Worm (Caenorhabditis elegans) whole organism, mixed stage, embryonic: ENCODE data around the gene ceh-79.

Source experiments
- M03D4.4 ChIP-seq: sonication (generic microtip); optimal IDR thresholded peaks from 2 replicates; lab custom pipeline; 2017; ENCODE audit warnings: mild to moderate bottlenecking, missing genetic modification characterization, missing compliant biosample characterization
- bed-3 ChIP-seq: fragments of 200-800 bp; sonication (Bioruptor generic); optimal IDR thresholded peaks from 3 replicates; lab custom pipeline; 2018; ENCODE audit warnings: mild to moderate bottlenecking, missing genetic modification characterization, moderate library complexity, missing compliant biosample characterization
- blmp-1 ChIP-seq: fragments of 150-350 bp; optimal IDR thresholded peaks from 2 replicates; lab custom pipeline; 2014; ENCODE audit warnings: missing biosample characterization, missing genetic modification characterization
- ceh-43 ChIP-seq: fragments of 200-800 bp; sonication (Bioruptor generic); optimal IDR thresholded peaks from 2 replicates; lab custom pipeline; 2018; ENCODE audit warnings: mild to moderate bottlenecking, missing genetic modification characterization, moderate library complexity, missing compliant biosample characterization
- ceh-83 ChIP-seq: fragments of 200-800 bp; sonication (Bioruptor generic); optimal IDR thresholded peaks from 2 replicates; lab custom pipeline; 2018; ENCODE audit warnings: mild to moderate bottlenecking, missing genetic modification characterization, missing compliant biosample characterization
- ces-1 ChIP-seq: fragments of 150-350 bp; optimal IDR thresholded peaks from 2 replicates; lab custom pipeline; 2014; ENCODE audit warnings: missing biosample characterization, missing genetic modification reagents, missing genetic modification characterization
- cnd-1 ChIP-seq: fragments of 200-800 bp; sonication (Bioruptor generic); optimal IDR thresholded peaks from 2 replicates; lab custom pipeline; 2018; ENCODE audit warnings: mild to moderate bottlenecking, missing genetic modification characterization, missing compliant biosample characterization
- drap-1 ChIP-seq: fragments of 200-800 bp; sonication (Bioruptor generic); optimal IDR thresholded peaks from 3 replicates; lab custom pipeline; 2018; ENCODE audit warnings: mild to moderate bottlenecking, missing genetic modification characterization, missing compliant biosample characterization
- elt-3 ChIP-seq: fragments of 150-350 bp; optimal IDR thresholded peaks from 2 replicates; lab custom pipeline; 2014; ENCODE audit warnings: missing biosample characterization, missing genetic modification characterization
- flh-1 ChIP-seq: fragments of 200-800 bp; sonication (Bioruptor generic); optimal IDR thresholded peaks from 2 replicates; lab custom pipeline; 2018; ENCODE audit warnings: mild to moderate bottlenecking, missing genetic modification characterization, moderate library complexity, missing compliant biosample characterization
- ham-2 ChIP-seq: fragments of 200-800 bp; sonication (Bioruptor generic); optimal IDR thresholded peaks from 2 replicates; lab custom pipeline; 2018; ENCODE audit warnings: mild to moderate bottlenecking, missing genetic modification characterization, missing compliant biosample characterization
- hlh-1 ChIP-seq: fragments of 150-350 bp; optimal IDR thresholded peaks from 2 replicates; lab custom pipeline; 2014; ENCODE audit warnings: missing biosample characterization, missing genetic modification reagents, missing genetic modification characterization
- lin-13 ChIP-seq: fragments of 150-350 bp; optimal IDR thresholded peaks from 2 replicates; lab custom pipeline; 2014; ENCODE audit warnings: missing biosample characterization, missing genetic modification characterization
- lsy-2 ChIP-seq: fragments of 150-350 bp; optimal IDR thresholded peaks from 2 replicates; lab custom pipeline; 2014; ENCODE audit warnings: missing biosample characterization, missing genetic modification characterization
- mab-5 ChIP-seq: fragments of 150-350 bp; optimal IDR thresholded peaks from 2 replicates; lab custom pipeline; 2014; ENCODE audit warnings: missing biosample characterization, missing genetic modification characterization
- mep-1 ChIP-seq: fragments of 150-350 bp; optimal IDR thresholded peaks from 2 replicates; lab custom pipeline; 2017; ENCODE audit warnings: missing biosample characterization, missing genetic modification reagents, missing genetic modification characterization, inconsistent platforms
- mls-2 ChIP-seq: sonication (generic microtip); optimal IDR thresholded peaks from 2 replicates; lab custom pipeline; 2016; ENCODE audit warnings: mild to moderate bottlenecking, missing genetic modification characterization, moderate library complexity, missing compliant biosample characterization
- nhr-12 ChIP-seq: fragments of 150-350 bp; optimal IDR thresholded peaks from 2 replicates; lab custom pipeline; 2014; ENCODE audit warnings: missing biosample characterization, missing genetic modification characterization
- nhr-237 ChIP-seq: fragments of 150-350 bp; optimal IDR thresholded peaks from 2 replicates; lab custom pipeline; 2014; ENCODE audit warnings: missing biosample characterization, missing genetic modification characterization
- nhr-28 ChIP-seq: fragments of 150-350 bp; optimal IDR thresholded peaks from 2 replicates; lab custom pipeline; 2014; ENCODE audit warnings: missing biosample characterization, missing genetic modification characterization
- nhr-76 ChIP-seq: sonication (generic microtip); optimal IDR thresholded peaks from 2 replicates; lab custom pipeline; 2017; ENCODE audit warnings: missing biosample characterization, missing genetic modification characterization
- pha-4 ChIP-seq: fragments of 150-350 bp; optimal IDR thresholded peaks from 2 replicates; lab custom pipeline; 2018; ENCODE audit warnings: missing biosample characterization, missing genetic modification reagents, missing genetic modification characterization
- sem-2 ChIP-seq: fragments of 200-800 bp; sonication (Bioruptor generic); optimal IDR thresholded peaks from 2 replicates; lab custom pipeline; 2018; ENCODE audit warnings: mild to moderate bottlenecking, missing genetic modification characterization, missing compliant biosample characterization
- snpc-4 ChIP-seq: fragments of 150-350 bp; optimal IDR thresholded peaks from 2 replicates; lab custom pipeline; 2014; ENCODE audit warnings: missing biosample characterization, missing genetic modification characterization
- tbx-8 ChIP-seq: fragments of 200-800 bp; sonication (Bioruptor generic); optimal IDR thresholded peaks from 2 replicates; lab custom pipeline; 2018; ENCODE audit warnings: mild to moderate bottlenecking, missing genetic modification characterization, moderate library complexity, missing compliant biosample characterization
- unc-120 ChIP-seq: sonication (generic microtip); optimal IDR thresholded peaks from 2 replicates; lab custom pipeline; 2017; ENCODE audit warnings: missing genetic modification characterization, missing compliant biosample characterization; ENCODE audit not compliant: poor library complexity, severe bottlenecking
- unc-39 ChIP-seq: fragments of 150-350 bp; optimal IDR thresholded peaks from 2 replicates; lab custom pipeline; 2014; ENCODE audit warnings: missing biosample characterization, missing genetic modification characterization
- unc-62 ChIP-seq: fragments of 150-350 bp; optimal IDR thresholded peaks from 2 replicates; lab custom pipeline; 2014; ENCODE audit warnings: missing biosample characterization, missing genetic modification reagents, missing genetic modification characterization
- zip-8 ChIP-seq: fragments of 150-350 bp; optimal IDR thresholded peaks from 2 replicates; lab custom pipeline; 2014; ENCODE audit warnings: missing biosample characterization, missing genetic modification characterization
- ztf-11 ChIP-seq: fragments of 150-350 bp; optimal IDR thresholded peaks from 2 replicates; lab custom pipeline; 2014; ENCODE audit warnings: missing biosample characterization, missing genetic modification characterization

ceh-79 gene

ce11 chrV:13299398-13299797 lies 2.2 kb upstream of the ceh-79 start:
- TF ChIP-seq sem-2 (GFP tag; lab: Kevin White, UChicago) (no peak), drap-1 (GFP tag; lab: Kevin White, UChicago) (no peak)
- TF ChIP-seq, all 35 proteins: peak for 0

ce11 chrV:13300492-13300891 lies 1.1 kb upstream of the ceh-79 start:
- TF ChIP-seq flh-1: no peak
- TF ChIP-seq mab-5: no peak
- no peak for TF ChIP-seq mep-1
- TF ChIP-seq ham-2: no peak
- no peak for TF ChIP-seq blmp-1 (tag; lab: Kevin White, UChicago)
- no peak for TF ChIP-seq ces-1 (GFP tag; lab: Kevin White, UChicago)
- TF ChIP-seq sem-2 (GFP tag; lab: Kevin White, UChicago): no peak
- no peak for TF ChIP-seq nhr-28
- no peak for TF ChIP-seq hlh-1 (tag; lab: Kevin White, UChicago)
- no peak for TF ChIP-seq mls-2 (tag; lab: Kevin White, UChicago)
- TF ChIP-seq M03D4.4: no peak
- no peak for TF ChIP-seq cnd-1 (tag; lab: Kevin White, UChicago)
- no peak for TF ChIP-seq ztf-11 (tag; lab: Kevin White, UChicago)
- TF ChIP-seq unc-120 (tag; lab: Kevin White, UChicago): no peak
- TF ChIP-seq lsy-2 (tag; lab: Kevin White, UChicago): no peak
- no peak for TF ChIP-seq ceh-83 (GFP tag; lab: Kevin White, UChicago)
- no peak for TF ChIP-seq unc-39 (tag; lab: Kevin White, UChicago)

ce11 chrV:13304663-13305188 lies 3.1 kb downstream of the ceh-79 start, which contains the start of gene C26E1.2:
Gene C26E1.2, plus strand, starts transcription at chrV:13305138.
- TF ChIP-seq ztf-11 (tag; lab: Kevin White, UChicago) (no peak), snpc-4 (tag; lab: Kevin White, UChicago) (no peak), pha-4 (tag; lab: Kevin White, UChicago) (no peak), cnd-1 (tag; lab: Kevin White, UChicago) (no peak), unc-39 (tag; lab: Kevin White, UChicago) (no peak), elt-3 (tag; lab: Kevin White, UChicago) (no peak), nhr-12 (tag; lab: Kevin White, UChicago) (no peak), tbx-8 (GFP tag; lab: Kevin White, UChicago) (no peak), ceh-83 (GFP tag; lab: Kevin White, UChicago) (no peak), hlh-1 (tag; lab: Kevin White, UChicago) (no peak), blmp-1 (tag; lab: Kevin White, UChicago) (no peak), sem-2 (GFP tag; lab: Kevin White, UChicago) (no peak), flh-1 (no peak), lin-13 (tag; lab: Kevin White, UChicago) (no peak)

ce11 chrV:13308616-13309015 lies 7.0 kb downstream of the ceh-79 start, which contains the start of gene C50B6.1:
Gene C50B6.1, plus strand, starts transcription at chrV:13308916.
- TF ChIP-seq flh-1 (no peak), blmp-1 (tag; lab: Kevin White, UChicago) (no peak), ceh-43 (GFP tag; lab: Kevin White, UChicago) (no peak), ceh-83 (GFP tag; lab: Kevin White, UChicago) (no peak), elt-3 (tag; lab: Kevin White, UChicago) (no peak), bed-3 (no peak), mls-2 (tag; lab: Kevin White, UChicago) (no peak), zip-8 (tag; lab: Kevin White, UChicago) (no peak), nhr-76 (tag; lab: Kevin White, UChicago) (no peak), sem-2 (GFP tag; lab: Kevin White, UChicago) (no peak), nhr-12 (tag; lab: Kevin White, UChicago) (no peak), lsy-2 (tag; lab: Kevin White, UChicago) (no peak), cnd-1 (tag; lab: Kevin White, UChicago) (no peak), tbx-8 (GFP tag; lab: Kevin White, UChicago) (no peak), lin-13 (tag; lab: Kevin White, UChicago) (no peak), unc-39 (tag; lab: Kevin White, UChicago) (no peak), unc-120 (tag; lab: Kevin White, UChicago) (no peak), ces-1 (GFP tag; lab: Kevin White, UChicago) (no peak), pha-4 (tag; lab: Kevin White, UChicago) (no peak)

- TF ChIP-seq snpc-4 (tag; lab: Kevin White, UChicago) (no peak), tbx-8 (GFP tag; lab: Kevin White, UChicago) (no peak), mep-1 (no peak), cnd-1 (tag; lab: Kevin White, UChicago) (no peak), bed-3 (no peak), unc-62 (GFP tag; lab: Kevin White, UChicago) (no peak), nhr-12 (tag; lab: Kevin White, UChicago) (no peak), M03D4.4 (no peak), sem-2 (GFP tag; lab: Kevin White, UChicago) (no peak), nhr-28 (no peak), nhr-237 (tag; lab: Kevin White, UChicago) (no peak), blmp-1 (tag; lab: Kevin White, UChicago) (no peak), ztf-11 (tag; lab: Kevin White, UChicago) (no peak), ceh-83 (GFP tag; lab: Kevin White, UChicago) (no peak)
Observed at ce11 chrV:13309806-13310205, 8.2 kb downstream of the ceh-79 start.
